Worm (Caenorhabditis elegans): Measurements from ENCODE around the gene fbxc-18.
A peak's percentile ranks its signal among the peaks of the same experiment; 100 is the strongest.

Gene fbxc-18

ce11 chrII:953052-953451, 13.8 kb downstream of the fbxc-18 start:
- TF ChIP-seq ZK546.5 (tag; optimal IDR thresholded peaks at IDR 0.05): no peak
- no peak for TF ChIP-seq nhr-77 (tag; optimal IDR thresholded peaks at IDR 0.05)
- TF ChIP-seq daf-12 (tag; optimal IDR thresholded peaks at IDR 0.05): no peak
- no peak for TF ChIP-seq mml-1 (tag; optimal IDR thresholded peaks at IDR 0.05)
- no peak for TF ChIP-seq ceh-82 (tag; optimal IDR thresholded peaks at IDR 0.05)
- no peak for TF ChIP-seq nfya-1 (tag; optimal IDR thresholded peaks at IDR 0.05; ENCODE audit: insufficient read depth)
- no peak for TF ChIP-seq aly-2 (tag; optimal IDR thresholded peaks at IDR 0.05)
- TF ChIP-seq nhr-76 (tag; optimal IDR thresholded peaks at IDR 0.05): no peak
- no peak for TF ChIP-seq ceh-28 (tag; optimal IDR thresholded peaks at IDR 0.05)
- TF ChIP-seq lin-15B (tag; optimal IDR thresholded peaks at IDR 0.05): no peak

- TF ChIP-seq egl-27 (tag; optimal IDR thresholded peaks at IDR 0.05): no peak
- no peak for TF ChIP-seq nhr-43 (tag; optimal IDR thresholded peaks at IDR 0.05; ENCODE audit: poor library complexity, severe bottlenecking)
- TF ChIP-seq mdl-1 (tag; optimal IDR thresholded peaks at IDR 0.05): no peak
- TF ChIP-seq nhr-12 (tag; optimal IDR thresholded peaks at IDR 0.05): no peak
- no peak for TF ChIP-seq elt-1 (tag; optimal IDR thresholded peaks at IDR 0.05)
- TF ChIP-seq pqm-1 (tag; optimal IDR thresholded peaks at IDR 0.05): no peak
- TF ChIP-seq elt-2 (tag; optimal IDR thresholded peaks at IDR 0.05): no peak
- no peak for TF ChIP-seq ztf-11 (tag; optimal IDR thresholded peaks at IDR 0.05)
- TF ChIP-seq zag-1 (tag; optimal IDR thresholded peaks at IDR 0.05): no peak
- no peak for TF ChIP-seq aly-2 (tag; optimal IDR thresholded peaks at IDR 0.05)
- no peak for TF ChIP-seq ceh-16 (tag; optimal IDR thresholded peaks at IDR 0.05)
- TF ChIP-seq nhr-11 (tag; optimal IDR thresholded peaks at IDR 0.05): no peak
- TF ChIP-seq R02D3.7 (tag; optimal IDR thresholded peaks at IDR 0.05): no peak
- no peak for TF ChIP-seq nhr-23 (tag; optimal IDR thresholded peaks at IDR 0.05)
- TF ChIP-seq fkh-10 (GFP tag; optimal IDR thresholded peaks at IDR 0.05): no peak
- no peak for TF ChIP-seq sea-2 (GFP tag; optimal IDR thresholded peaks at IDR 0.05)
- TF ChIP-seq lin-15B (tag; optimal IDR thresholded peaks at IDR 0.05): no peak
Observed at ce11 chrII:950374-950773, 16.5 kb downstream of the fbxc-18 start.

- TF ChIP-seq nhr-76 (tag; optimal IDR thresholded peaks at IDR 0.05): no peak
- no peak for TF ChIP-seq tbx-2 (tag; optimal IDR thresholded peaks at IDR 0.05)
- TF ChIP-seq lin-39 (tag; optimal IDR thresholded peaks at IDR 0.05): no peak
- no peak for TF ChIP-seq nhr-77 (tag; optimal IDR thresholded peaks at IDR 0.05)
- TF ChIP-seq lsy-12 (tag; optimal IDR thresholded peaks at IDR 0.05): no peak
- no peak for TF ChIP-seq unc-39 (tag; optimal IDR thresholded peaks at IDR 0.05)
- TF ChIP-seq nhr-25 (tag; optimal IDR thresholded peaks at IDR 0.05): no peak
- TF ChIP-seq ztf-4 (tag; optimal IDR thresholded peaks at IDR 0.05): no peak
- no peak for TF ChIP-seq zag-1 (tag; optimal IDR thresholded peaks at IDR 0.05)
- TF ChIP-seq ceh-9 (tag; optimal IDR thresholded peaks at IDR 0.05): no peak
- no peak for TF ChIP-seq R02D3.7 (tag; optimal IDR thresholded peaks at IDR 0.05)
- no peak for TF ChIP-seq fkh-2 (tag; optimal IDR thresholded peaks at IDR 0.05)
- TF ChIP-seq nhr-12 (tag; optimal IDR thresholded peaks at IDR 0.05): no peak
- no peak for TF ChIP-seq elt-1 (tag; optimal IDR thresholded peaks at IDR 0.05)
- TF ChIP-seq nhr-43 (tag; optimal IDR thresholded peaks at IDR 0.05; ENCODE audit: poor library complexity, severe bottlenecking): no peak
- no peak for TF ChIP-seq nfya-1 (tag; optimal IDR thresholded peaks at IDR 0.05; ENCODE audit: insufficient read depth)
- no peak for TF ChIP-seq nhr-28 (tag; optimal IDR thresholded peaks at IDR 0.05)
- no peak for TF ChIP-seq pha-4 (tag; optimal IDR thresholded peaks at IDR 0.05)
Observed at ce11 chrII:948091-948490, 18.8 kb downstream of the fbxc-18 start, which contains the start of gene fbxc-32. TSS of gene fbxc-32 (minus strand) at chrII:948191.

- peak; percentile 81 for TF ChIP-seq elt-2 (tag; optimal IDR thresholded peaks at IDR 0.05)
- TF ChIP-seq lsy-12 (tag; optimal IDR thresholded peaks at IDR 0.05): no peak
- TF ChIP-seq fos-1 (tag; optimal IDR thresholded peaks at IDR 0.05): no peak
- TF ChIP-seq nhr-12 (tag; optimal IDR thresholded peaks at IDR 0.05): no peak
- no peak for TF ChIP-seq egl-5 (tag; optimal IDR thresholded peaks at IDR 0.05)
- no peak for TF ChIP-seq mml-1 (tag; optimal IDR thresholded peaks at IDR 0.05)
- peak; percentile 76 for TF ChIP-seq pqm-1 (tag; optimal IDR thresholded peaks at IDR 0.05)
Observed at ce11 chrII:943773-944172, 23.1 kb downstream of the fbxc-18 start, which contains the start of gene clec-43. TSS of gene clec-43 (plus strand) at chrII:944066.
